Fruit fly (Drosophila melanogaster) whole organism, embryonic: Measurements from ENCODE around the gene Dpp10.

Experiments
- CG10147 ChIP-seq: fragments of 200-800 bp; sonication (Bioruptor generic); optimal IDR thresholded peaks from 2 replicates; lab custom pipeline; 2019; ENCODE audit warnings: missing biosample characterization, mild to moderate bottlenecking, missing genetic modification characterization, moderate library complexity
- CG10209 ChIP-seq: fragments of 200-800 bp; sonication (Bioruptor generic); optimal IDR thresholded peaks from 3 replicates; lab custom pipeline; 2017; ENCODE audit warnings: missing biosample characterization, mild to moderate bottlenecking, missing genetic modification characterization, missing genetic modification reagents
- CG1024 ChIP-seq: fragments of 200-800 bp; sonication (Bioruptor generic); IDR thresholded peaks from 2 replicates; pipeline ENCODE4 v1.3.6; 2022; ENCODE audit warnings: missing biosample characterization, missing genetic modification characterization
- CG10654 ChIP-seq: fragments of 200-800 bp; sonication (Bioruptor generic); optimal IDR thresholded peaks from 2 replicates; lab custom pipeline; 2016; ENCODE audit warnings: missing biosample characterization, missing genetic modification characterization
- CG11696 ChIP-seq: fragments of 200-800 bp; sonication (Bioruptor generic); IDR thresholded peaks from 2 replicates; pipeline ENCODE4 v1.3.6; 2022; ENCODE audit warnings: missing biosample characterization, missing genetic modification characterization
- CG12236 ChIP-seq: fragments of 200-800 bp; sonication (Bioruptor generic); optimal IDR thresholded peaks from 2 replicates; lab custom pipeline; 2016; ENCODE audit warnings: missing biosample characterization, missing genetic modification characterization
- CG12391 ChIP-seq: fragments of 200-800 bp; sonication (Bioruptor generic); optimal IDR thresholded peaks from 3 replicates; lab custom pipeline; 2018; ENCODE audit warnings: missing biosample characterization, mild to moderate bottlenecking, missing genetic modification characterization, moderate library complexity
- CG14014 ChIP-seq: fragments of 200-800 bp; sonication (Bioruptor generic); IDR thresholded peaks from 2 replicates; pipeline ENCODE4 v1.3.6; 2022; ENCODE audit warnings: missing biosample characterization, missing genetic modification characterization
- CG15269 ChIP-seq: fragments of 200-800 bp; sonication (Bioruptor generic); optimal IDR thresholded peaks from 2 replicates; lab custom pipeline; 2018; ENCODE audit warnings: missing biosample characterization, mild to moderate bottlenecking, missing genetic modification characterization, moderate library complexity
- CG1647 ChIP-seq: fragments of 200-800 bp; sonication (Bioruptor generic); optimal IDR thresholded peaks from 3 replicates; lab custom pipeline; 2016; ENCODE audit warnings: missing biosample characterization, missing genetic modification characterization
- CG18619 ChIP-seq: fragments of 200-800 bp; sonication (Bioruptor generic); optimal IDR thresholded peaks from 3 replicates; lab custom pipeline; 2017; ENCODE audit warnings: missing biosample characterization, mild to moderate bottlenecking, missing genetic modification characterization
- CG2129 ChIP-seq: fragments of 200-800 bp; sonication (Bioruptor generic); IDR thresholded peaks from 2 replicates; pipeline ENCODE4 v1.3.6; 2022; ENCODE audit warnings: missing biosample characterization, missing genetic modification characterization; ENCODE audit not compliant: partially characterized antibody
- CG2678 ChIP-seq: fragments of 200-800 bp; sonication (Bioruptor generic); optimal IDR thresholded peaks from 3 replicates; lab custom pipeline; 2019; ENCODE audit warnings: missing biosample characterization, mild to moderate bottlenecking, missing genetic modification characterization, moderate library complexity
- CG2712 ChIP-seq: fragments of 200-800 bp; optimal IDR thresholded peaks from 3 replicates; lab custom pipeline; 2019; ENCODE audit warnings: missing biosample characterization, mild to moderate bottlenecking, missing genetic modification characterization, moderate library complexity
- CG3065 ChIP-seq: fragments of 200-800 bp; sonication (Bioruptor generic); optimal IDR thresholded peaks from 2 replicates; lab custom pipeline; 2016; ENCODE audit warnings: missing biosample characterization, missing genetic modification characterization
- CG33213 ChIP-seq: fragments of 200-800 bp; sonication (Bioruptor generic); optimal IDR thresholded peaks from 3 replicates; lab custom pipeline; 2016; ENCODE audit warnings: missing biosample characterization, missing genetic modification characterization
- CG34422 ChIP-seq: fragments of 200-800 bp; sonication (Bioruptor generic); IDR thresholded peaks from 3 replicates; pipeline ENCODE4 v1.3.6; 2022; ENCODE audit warnings: missing biosample characterization, missing genetic modification characterization
- CG4282 ChIP-seq: fragments of 200-800 bp; sonication (Bioruptor generic); optimal IDR thresholded peaks from 2 replicates; lab custom pipeline; 2016; ENCODE audit warnings: missing biosample characterization, missing genetic modification characterization
- CG4424 ChIP-seq: fragments of 200-800 bp; sonication (Bioruptor generic); optimal IDR thresholded peaks from 3 replicates; lab custom pipeline; 2016; ENCODE audit warnings: missing biosample characterization, missing genetic modification characterization
- CG5180 ChIP-seq: fragments of 200-800 bp; sonication (Bioruptor generic); optimal IDR thresholded peaks from 3 replicates; lab custom pipeline; 2017; ENCODE audit warnings: missing biosample characterization, missing genetic modification characterization, mild to moderate bottlenecking, moderate library complexity, missing genetic modification reagents
- CG6765 ChIP-seq: fragments of 200-800 bp; sonication (Bioruptor generic); optimal IDR thresholded peaks from 3 replicates; lab custom pipeline; 2017; ENCODE audit warnings: missing biosample characterization, mild to moderate bottlenecking, missing genetic modification characterization
- CG8478 ChIP-seq: fragments of >200 bp; optimal IDR thresholded peaks from 2 replicates; lab custom pipeline; 2018
- CG9215 ChIP-seq: fragments of 200-800 bp; sonication (Bioruptor generic); IDR thresholded peaks from 2 replicates; pipeline ENCODE4 v1.3.6; 2022; ENCODE audit warnings: missing biosample characterization, missing genetic modification characterization
- CG9876 ChIP-seq: fragments of 200-800 bp; sonication (Bioruptor generic); optimal IDR thresholded peaks from 2 replicates; lab custom pipeline; 2016; ENCODE audit warnings: missing biosample characterization, missing genetic modification characterization
- Camta ChIP-seq: fragments of 200-800 bp; sonication (Bioruptor generic); optimal IDR thresholded peaks from 2 replicates; lab custom pipeline; 2016; ENCODE audit warnings: missing biosample characterization, missing genetic modification characterization
- Dref ChIP-seq: fragments of 200-800 bp; sonication (Bioruptor generic); IDR thresholded peaks from 2 replicates; pipeline ENCODE4 v1.3.6; 2022; ENCODE audit warnings: missing biosample characterization, missing genetic modification characterization
- Hr39 ChIP-seq: fragments of >200 bp; optimal IDR thresholded peaks from 2 replicates; lab custom pipeline; 2017
- NfI ChIP-seq: fragments of 200-800 bp; sonication (Bioruptor generic); optimal IDR thresholded peaks from 3 replicates; lab custom pipeline; 2018; ENCODE audit warnings: missing biosample characterization, mild to moderate bottlenecking, missing genetic modification characterization, moderate library complexity
- Scr ChIP-seq: fragments of 200-800 bp; sonication (Bioruptor generic); IDR thresholded peaks from 2 replicates; pipeline ENCODE4 v1.3.6; 2022; ENCODE audit warnings: missing biosample characterization, missing genetic modification characterization; ENCODE audit not compliant: partially characterized antibody
- Sry-δ ChIP-seq: fragments of 200-800 bp; sonication (Bioruptor generic); optimal IDR thresholded peaks from 2 replicates; lab custom pipeline; 2016; ENCODE audit warnings: missing biosample characterization, missing genetic modification characterization
- abd-A ChIP-seq: fragments of 200-800 bp; sonication (Bioruptor generic); optimal IDR thresholded peaks from 3 replicates; lab custom pipeline; 2019; ENCODE audit warnings: missing biosample characterization, mild to moderate bottlenecking, missing genetic modification characterization, moderate library complexity
- aop ChIP-seq: fragments of 200-800 bp; sonication (Bioruptor generic); IDR thresholded peaks from 2 replicates; pipeline ENCODE4 v1.3.6; 2022; ENCODE audit warnings: missing biosample characterization, missing genetic modification characterization
- cas ChIP-seq: fragments of 200-800 bp; sonication (Bioruptor generic); IDR thresholded peaks from 2 replicates; pipeline ENCODE4 v1.3.6; 2022; ENCODE audit warnings: missing biosample characterization, missing genetic modification characterization
- cato ChIP-seq: fragments of 200-800 bp; sonication (Bioruptor generic); optimal IDR thresholded peaks from 2 replicates; lab custom pipeline; 2016; ENCODE audit warnings: missing biosample characterization, missing genetic modification characterization, borderline replicate concordance
- cg ChIP-seq: fragments of 200-800 bp; sonication (Bioruptor generic); optimal IDR thresholded peaks from 3 replicates; lab custom pipeline; 2019; ENCODE audit warnings: missing biosample characterization, mild to moderate bottlenecking, missing genetic modification characterization, moderate library complexity
- croc ChIP-seq: fragments of 200-800 bp; sonication (Bioruptor generic); conservative IDR thresholded peaks from 3 replicates; pipeline ENCODE4 v1.3.6; 2022; ENCODE audit warnings: missing biosample characterization, missing genetic modification characterization
- crol ChIP-seq: fragments of 200-800 bp; sonication (Bioruptor generic); IDR thresholded peaks from 2 replicates; pipeline ENCODE4 v1.3.6; 2022; ENCODE audit warnings: missing biosample characterization, missing genetic modification characterization
- emc ChIP-seq: fragments of 200-800 bp; sonication (Bioruptor generic); optimal IDR thresholded peaks from 2 replicates; lab custom pipeline; 2016; ENCODE audit warnings: missing biosample characterization, missing genetic modification characterization
- gfzf ChIP-seq: fragments of 200-800 bp; sonication (Bioruptor generic); optimal IDR thresholded peaks from 2 replicates; lab custom pipeline; 2016; ENCODE audit warnings: missing biosample characterization, mild to moderate bottlenecking, missing genetic modification characterization, moderate library complexity
- ham ChIP-seq: fragments of 200-800 bp; sonication (Bioruptor generic); IDR thresholded peaks from 2 replicates; pipeline ENCODE4 v1.3.6; 2022; ENCODE audit warnings: missing biosample characterization, missing genetic modification characterization
- her ChIP-seq: fragments of 200-800 bp; sonication (Bioruptor generic); optimal IDR thresholded peaks from 2 replicates; lab custom pipeline; 2016; ENCODE audit warnings: missing biosample characterization, missing genetic modification characterization
- luna ChIP-seq: fragments of 200-800 bp; sonication (Bioruptor generic); optimal IDR thresholded peaks from 2 replicates; lab custom pipeline; 2016; ENCODE audit warnings: missing biosample characterization, missing genetic modification characterization
- nerfin-1 ChIP-seq: fragments of 200-800 bp; sonication (Bioruptor generic); optimal IDR thresholded peaks from 3 replicates; lab custom pipeline; 2019; ENCODE audit warnings: missing biosample characterization, mild to moderate bottlenecking, missing genetic modification characterization, moderate library complexity
- odd ChIP-seq: fragments of 200-800 bp; sonication (Bioruptor generic); optimal IDR thresholded peaks from 2 replicates; lab custom pipeline; 2017; ENCODE audit warnings: missing biosample characterization, mild to moderate bottlenecking, missing genetic modification characterization
- sisA ChIP-seq: fragments of 200-800 bp; sonication (Bioruptor generic); IDR thresholded peaks from 2 replicates; pipeline ENCODE4 v1.3.6; 2022; ENCODE audit warnings: missing biosample characterization, missing genetic modification characterization
- slou ChIP-seq: fragments of 200-800 bp; sonication (Bioruptor generic); optimal IDR thresholded peaks from 3 replicates; lab custom pipeline; 2016; ENCODE audit warnings: missing biosample characterization, missing genetic modification characterization
- stc ChIP-seq: fragments of 200-800 bp; sonication (Bioruptor generic); IDR thresholded peaks from 2 replicates; pipeline ENCODE4 v1.3.6; 2022; ENCODE audit warnings: missing biosample characterization, missing genetic modification characterization
- tap ChIP-seq: fragments of 200-800 bp; optimal IDR thresholded peaks from 3 replicates; lab custom pipeline; 2019; ENCODE audit warnings: missing biosample characterization, mild to moderate bottlenecking, missing genetic modification characterization, moderate library complexity
- tio ChIP-seq: fragments of 200-800 bp; sonication (Bioruptor generic); optimal IDR thresholded peaks from 2 replicates; lab custom pipeline; 2017; ENCODE audit warnings: missing biosample characterization, missing genetic modification characterization, inconsistent platforms
- tup ChIP-seq: fragments of 200-800 bp; sonication (Bioruptor generic); optimal IDR thresholded peaks from 2 replicates; lab custom pipeline; 2016; ENCODE audit warnings: missing biosample characterization, mild to moderate bottlenecking, missing genetic modification characterization, moderate library complexity

The Dpp10 gene

dm6 chr2L:6610683-6611373, 10.0 kb upstream of the Dpp10 start, which contains the start of gene CG11050 (continued):
- TF ChIP-seq crol: 0 out of 2 replicates have a peak, but pooled peaks have one; percentile 17
- TF ChIP-seq slou (GFP tag; lab: Kevin White, UChicago): peak; percentile 49
- peak; percentile 7 for TF ChIP-seq cato (GFP tag; lab: Kevin White, UChicago)
- peak; percentile 42 for TF ChIP-seq tio (GFP tag; lab: Kevin White, UChicago)
- TF ChIP-seq CG18619 (GFP tag; lab: Kevin White, UChicago): peak; percentile 75
- TF ChIP-seq cg (GFP tag; lab: Kevin White, UChicago): peak; percentile 69
- no peak for TF ChIP-seq croc (GFP tag; lab: Robert Waterston, UW)
- no peak for TF ChIP-seq Hr39 (lab: Kevin White, UChicago)
- TF ChIP-seq CG11696 (GFP tag; lab: Robert Waterston, UW): peak; percentile 61; the same call in 1 of the 2 replicates
- TF ChIP-seq ham: no peak
- TF ChIP-seq NfI (GFP tag; lab: Kevin White, UChicago): peak; percentile 70
- peak; percentile 77 for TF ChIP-seq CG34422 (GFP tag; lab: Robert Waterston, UW)
- TF ChIP-seq nerfin-1 (tag; lab: Kevin White, UChicago): peak; percentile 94
- TF ChIP-seq CG10147 (GFP tag; lab: Kevin White, UChicago): peak; percentile 67
- TF ChIP-seq odd: no peak
- peak; percentile 79 for TF ChIP-seq CG4282 (GFP tag; lab: Kevin White, UChicago)
- TF ChIP-seq CG14014 (GFP tag; lab: Robert Waterston, UW): peak; percentile 78
- TF ChIP-seq sisA (GFP tag; lab: Robert Waterston, UW): peak; percentile 80
- TF ChIP-seq CG1647 (GFP tag; lab: Kevin White, UChicago): peak; percentile 73
- TF ChIP-seq tap: peak; percentile 39
- TF ChIP-seq CG10209 (GFP tag; lab: Kevin White, UChicago): peak; percentile 66
- peak; percentile 80 for TF ChIP-seq CG4424
- peak; percentile 74 for TF ChIP-seq emc (GFP tag; lab: Kevin White, UChicago)
- TF ChIP-seq Scr (GFP tag; lab: Robert Waterston, UW): peak; percentile 24
- TF ChIP-seq Sry-δ (GFP tag; lab: Kevin White, UChicago): peak; percentile 73
- peak; percentile 64 for TF ChIP-seq abd-A (tag; lab: Kevin White, UChicago)
- peak; percentile 81 for TF ChIP-seq CG12391
- no peak for TF ChIP-seq CG5180 (GFP tag; lab: Kevin White, UChicago)
- TF ChIP-seq her: peak; percentile 90
- TF ChIP-seq stc: peak; percentile 84
- peak; percentile 40 for TF ChIP-seq CG6765
- TF ChIP-seq aop (GFP tag; lab: Robert Waterston, UW): peak; percentile 37; the same call in 1 of the 2 replicates
- TF ChIP-seq gfzf (GFP tag; lab: Kevin White, UChicago): peak; percentile 90
- TF ChIP-seq CG1024 (GFP tag; lab: Robert Waterston, UW): peak; percentile 72
- TF ChIP-seq CG12236 (GFP tag; lab: Kevin White, UChicago): peak; percentile 62
- peak; percentile 80 for TF ChIP-seq cas (GFP tag; lab: Robert Waterston, UW)
- peak; percentile 77 for TF ChIP-seq Camta (GFP tag; lab: Kevin White, UChicago)
- TF ChIP-seq CG33213 (GFP tag; lab: Kevin White, UChicago): peak; percentile 97
- peak; percentile 72 for TF ChIP-seq CG9876 (GFP tag; lab: Kevin White, UChicago)
- TF ChIP-seq CG10654: peak; percentile 78
- TF ChIP-seq CG2678: peak; percentile 69
- TF ChIP-seq CG15269 (tag; lab: Kevin White, UChicago): peak; percentile 61
- no peak for TF ChIP-seq CG8478 (lab: Kevin White, UChicago)
- TF ChIP-seq CG3065 (GFP tag; lab: Kevin White, UChicago): peak; percentile 35
- peak; percentile 74 for TF ChIP-seq CG2712 (tag; lab: Kevin White, UChicago)
- peak; percentile 6 for TF ChIP-seq tup
- TF ChIP-seq luna (GFP tag; lab: Kevin White, UChicago): peak; percentile 65
- TF ChIP-seq Dref (GFP tag; lab: Robert Waterston, UW): peak; percentile 48
- TF ChIP-seq CG2129 (GFP tag; lab: Robert Waterston, UW): no peak
- TF ChIP-seq CG9215 (GFP tag; lab: Robert Waterston, UW): peak; percentile 48; the same call in 1 of the 2 replicates
